Worm (Caenorhabditis elegans): ENCODE measurements around the gene nhr-262.

nhr-262 gene

ce11 chrV:16950036-16950435 is 45.3 kb downstream of the nhr-262 start:
- TF ChIP-seq hmbx-1 (tag; optimal IDR thresholded peaks at IDR 0.05) (no peak), tra-4 (tag; optimal IDR thresholded peaks at IDR 0.05) (no peak), hmg-4 (GFP tag; optimal IDR thresholded peaks at IDR 0.05) (no peak), sea-1 (GFP tag; conservative IDR thresholded peaks at IDR 0.05) (no peak), B0310.2 (tag; optimal IDR thresholded peaks at IDR 0.05) (no peak), ceh-36 (tag; optimal IDR thresholded peaks at IDR 0.05) (no peak), ceh-13 (GFP tag; optimal IDR thresholded peaks at IDR 0.05) (no peak)

DNA sequence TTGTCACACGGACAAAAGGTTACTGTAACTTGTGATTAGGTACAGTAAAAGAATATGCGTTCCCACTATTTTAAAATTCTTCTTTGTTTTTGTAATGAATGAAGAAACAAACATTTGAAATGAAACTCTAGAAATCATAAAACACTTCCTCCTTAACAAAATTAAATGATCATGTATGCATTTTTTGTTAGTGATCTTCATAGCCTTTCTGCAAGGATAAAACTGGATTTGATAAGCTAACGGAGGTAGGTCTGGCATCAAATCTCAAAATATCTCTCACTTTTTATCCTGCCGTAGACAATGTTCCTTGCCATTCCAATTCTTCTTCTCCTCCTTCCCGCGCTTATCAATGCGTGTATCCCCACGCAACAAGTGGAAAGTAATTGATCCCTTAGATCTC is 46.8 kb downstream of the nhr-262 start, which contains the start of gene clec-238:
TSS of gene clec-238 (plus strand) at position 301 of the 400 bp plus-strand sequence.
- no peak for TF ChIP-seq ceh-36 (tag; optimal IDR thresholded peaks at IDR 0.05)
- TF ChIP-seq flt-1 (GFP tag; IDR thresholded peaks at IDR 0.05): no peak
- no peak for TF ChIP-seq hmg-4 (GFP tag; optimal IDR thresholded peaks at IDR 0.05)
- TF ChIP-seq sea-1 (GFP tag; conservative IDR thresholded peaks at IDR 0.05): no peak
- no peak for TF ChIP-seq aly-1 (tag; optimal IDR thresholded peaks at IDR 0.05)
- TF ChIP-seq tbx-11 (GFP tag; IDR thresholded peaks at IDR 0.05): no peak
- TF ChIP-seq ets-7 (tag; optimal IDR thresholded peaks at IDR 0.05): no peak
- TF ChIP-seq ama-1 (optimal IDR thresholded peaks at IDR 0.05): no peak
- no peak for TF ChIP-seq scrt-1 (GFP tag; IDR thresholded peaks at IDR 0.05)
- no peak for TF ChIP-seq pes-1 (GFP tag; IDR thresholded peaks at IDR 0.05)
- TF ChIP-seq hnd-1 (tag; optimal IDR thresholded peaks at IDR 0.05): no peak
- no peak for TF ChIP-seq tra-4 (tag; optimal IDR thresholded peaks at IDR 0.05)
- TF ChIP-seq F13C5.2 (tag; optimal IDR thresholded peaks at IDR 0.05): no peak

DNA sequence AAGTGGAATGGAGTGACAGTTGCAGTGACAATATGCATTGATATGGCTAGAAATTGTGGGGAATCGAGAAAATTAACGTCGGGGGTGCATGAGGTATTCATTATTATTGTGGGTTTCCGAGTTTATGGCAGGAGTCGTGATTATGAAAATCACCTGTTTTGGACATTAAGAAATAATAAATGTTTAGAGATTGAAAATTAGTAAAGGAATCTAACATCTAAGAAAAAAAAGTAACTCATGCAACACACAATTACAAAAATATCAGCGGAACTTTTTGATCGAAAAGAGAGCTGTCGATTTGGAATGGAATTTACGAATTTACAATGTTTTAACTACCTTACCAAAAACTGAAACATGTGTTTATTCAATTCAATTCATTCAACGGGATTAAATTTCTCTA is 50.1 kb downstream of the nhr-262 start, which contains the start of gene srh-206:
TSS of gene srh-206 (minus strand) at position 101 of the 400 bp plus-strand sequence.
- no peak for TF ChIP-seq flt-1 (GFP tag; IDR thresholded peaks at IDR 0.05)
- TF ChIP-seq pes-1 (GFP tag; IDR thresholded peaks at IDR 0.05): no peak
- TF ChIP-seq ets-7 (tag; optimal IDR thresholded peaks at IDR 0.05): no peak
- TF ChIP-seq ama-1 (optimal IDR thresholded peaks at IDR 0.05): no peak
- TF ChIP-seq tra-4 (tag; optimal IDR thresholded peaks at IDR 0.05): no peak
- TF ChIP-seq scrt-1 (GFP tag; IDR thresholded peaks at IDR 0.05): no peak

ce11 chrV:16956229-16956628 is 51.5 kb downstream of the nhr-262 start, which contains the start of gene clec-239:
Gene clec-239 (plus strand): TSS chrV:16956529.
- TF ChIP-seq ceh-36 (tag; optimal IDR thresholded peaks at IDR 0.05): no peak
- no peak for TF ChIP-seq hmbx-1 (tag; optimal IDR thresholded peaks at IDR 0.05)
- TF ChIP-seq scrt-1 (GFP tag; IDR thresholded peaks at IDR 0.05): no peak
- no peak for TF ChIP-seq sea-1 (GFP tag; conservative IDR thresholded peaks at IDR 0.05)
- TF ChIP-seq aly-1 (tag; optimal IDR thresholded peaks at IDR 0.05): no peak
- TF ChIP-seq pes-1 (GFP tag; IDR thresholded peaks at IDR 0.05): no peak
- no peak for TF ChIP-seq hnd-1 (tag; optimal IDR thresholded peaks at IDR 0.05)
- no peak for TF ChIP-seq ama-1 (optimal IDR thresholded peaks at IDR 0.05)
- no peak for TF ChIP-seq F13C5.2 (tag; optimal IDR thresholded peaks at IDR 0.05)
- no peak for TF ChIP-seq hmg-4 (GFP tag; optimal IDR thresholded peaks at IDR 0.05)
- TF ChIP-seq tbx-11 (GFP tag; IDR thresholded peaks at IDR 0.05): no peak

Measured in whole organism, early embryonic.